Fruit fly (Drosophila melanogaster) whole organism, prepupa: ENCODE measurements around the gene CG10405.

Experiments
- Blimp-1 ChIP-seq: fragments of 200-800 bp; sonication (Bioruptor generic); optimal IDR thresholded peaks from 3 replicates; lab custom pipeline; 2017; ENCODE audit warnings: missing biosample characterization, missing genetic modification characterization, mild to moderate bottlenecking, moderate library complexity, missing genetic modification reagents
- CG10631 ChIP-seq: fragments of 200-800 bp; sonication (Bioruptor generic); optimal IDR thresholded peaks from 2 replicates; lab custom pipeline; 2016; ENCODE audit warnings: missing biosample characterization, missing genetic modification characterization
- CG11294 ChIP-seq: fragments of 200-800 bp; sonication (Bioruptor generic); IDR thresholded peaks from 2 replicates; pipeline ENCODE4 v1.3.6; 2022; ENCODE audit warnings: missing biosample characterization, missing genetic modification characterization
- CG11762 ChIP-seq: fragments of 200-800 bp; sonication (Bioruptor generic); optimal IDR thresholded peaks from 3 replicates; lab custom pipeline; 2016; ENCODE audit warnings: missing biosample characterization, missing genetic modification characterization; ENCODE audit not compliant: insufficient read depth
- CG11902 ChIP-seq: fragments of 200-800 bp; sonication (Bioruptor generic); optimal IDR thresholded peaks from 3 replicates; lab custom pipeline; 2016; ENCODE audit warnings: missing biosample characterization, missing genetic modification characterization
- CG15336 ChIP-seq: fragments of 200-800 bp; sonication (Bioruptor generic); IDR thresholded peaks from 2 replicates; pipeline ENCODE4 v1.3.6; 2022; ENCODE audit warnings: missing biosample characterization, missing genetic modification characterization
- CG1621 ChIP-seq: fragments of 200-800 bp; sonication (Bioruptor generic); optimal IDR thresholded peaks from 3 replicates; lab custom pipeline; 2018; ENCODE audit warnings: missing biosample characterization, mild to moderate bottlenecking, missing genetic modification characterization
- CG3032 ChIP-seq: fragments of 200-800 bp; optimal IDR thresholded peaks from 2 replicates; lab custom pipeline; 2019; ENCODE audit warnings: missing biosample characterization, mild to moderate bottlenecking, missing genetic modification characterization, moderate library complexity
- CG31627 ChIP-seq: fragments of 200-800 bp; sonication (Bioruptor generic); optimal IDR thresholded peaks from 3 replicates; lab custom pipeline; 2016; ENCODE audit warnings: missing biosample characterization, missing genetic modification characterization
- CG32006 ChIP-seq: fragments of 200-800 bp; sonication (Bioruptor generic); optimal IDR thresholded peaks from 3 replicates; lab custom pipeline; 2017; ENCODE audit warnings: missing biosample characterization, mild to moderate bottlenecking, missing genetic modification characterization
- CG4318 ChIP-seq: fragments of 200-800 bp; sonication (Bioruptor generic); optimal IDR thresholded peaks from 3 replicates; lab custom pipeline; 2017; ENCODE audit warnings: missing biosample characterization, mild to moderate bottlenecking, missing genetic modification characterization
- CG6163 ChIP-seq: fragments of 200-800 bp; sonication (Bioruptor generic); IDR thresholded peaks from 3 replicates; pipeline ENCODE4 v1.3.6; 2022; ENCODE audit warnings: missing biosample characterization, missing genetic modification characterization
- CG6276 ChIP-seq: fragments of 200-800 bp; sonication (Bioruptor generic); optimal IDR thresholded peaks from 2 replicates; lab custom pipeline; 2017; ENCODE audit warnings: missing biosample characterization, mild to moderate bottlenecking, missing genetic modification characterization
- CG6792 ChIP-seq: fragments of 200-800 bp; sonication (Bioruptor generic); optimal IDR thresholded peaks from 3 replicates; lab custom pipeline; 2016; ENCODE audit warnings: missing biosample characterization, missing genetic modification characterization
- CG6808 ChIP-seq: fragments of 200-800 bp; sonication (Bioruptor generic); optimal IDR thresholded peaks from 3 replicates; lab custom pipeline; 2017; ENCODE audit warnings: missing biosample characterization, missing genetic modification characterization, mild to moderate bottlenecking, moderate library complexity, missing genetic modification reagents
- CG6854 ChIP-seq: fragments of 200-800 bp; sonication (Bioruptor generic); optimal IDR thresholded peaks from 2 replicates; lab custom pipeline; 2017; ENCODE audit warnings: missing biosample characterization, mild to moderate bottlenecking, missing genetic modification characterization
- CG7368 ChIP-seq: fragments of 200-800 bp; sonication (Bioruptor generic); optimal IDR thresholded peaks from 3 replicates; lab custom pipeline; 2016; ENCODE audit warnings: missing biosample characterization, missing genetic modification characterization
- CG8119 ChIP-seq: fragments of 200-800 bp; sonication (Bioruptor generic); IDR thresholded peaks from 3 replicates; pipeline ENCODE4 v1.3.6; 2022; ENCODE audit warnings: missing biosample characterization, missing genetic modification characterization
- CG8319 ChIP-seq: fragments of 200-800 bp; sonication (Bioruptor generic); optimal IDR thresholded peaks from 3 replicates; lab custom pipeline; 2016; ENCODE audit warnings: missing biosample characterization, missing genetic modification characterization
- CG8632 ChIP-seq: fragments of 200-800 bp; sonication (Bioruptor generic); optimal IDR thresholded peaks from 3 replicates; lab custom pipeline; 2016; ENCODE audit warnings: missing biosample characterization, missing genetic modification characterization
- CG9139 ChIP-seq: fragments of 200-800 bp; sonication (Bioruptor generic); optimal IDR thresholded peaks from 3 replicates; lab custom pipeline; 2017; ENCODE audit warnings: missing biosample characterization, mild to moderate bottlenecking, missing genetic modification characterization
- Eip75B ChIP-seq: fragments of 200-800 bp; sonication (Bioruptor generic); optimal IDR thresholded peaks from 3 replicates; lab custom pipeline; 2016; ENCODE audit warnings: missing biosample characterization, missing genetic modification characterization
- Ets21C ChIP-seq: fragments of 200-800 bp; sonication (Bioruptor generic); optimal IDR thresholded peaks from 3 replicates; lab custom pipeline; 2016; ENCODE audit warnings: missing biosample characterization, missing genetic modification characterization
- Ets96B ChIP-seq: fragments of 200-800 bp; optimal IDR thresholded peaks from 2 replicates; lab custom pipeline; 2019; ENCODE audit warnings: missing biosample characterization, mild to moderate bottlenecking, missing genetic modification characterization, moderate library complexity
- Hr38 ChIP-seq: sonication (Bioruptor generic); optimal IDR thresholded peaks from 2 replicates; lab custom pipeline; 2016; ENCODE audit warnings: missing biosample characterization, missing genetic modification characterization
- Hr39 ChIP-seq: fragments of 200-800 bp; sonication (Bioruptor generic); optimal IDR thresholded peaks from 2 replicates; lab custom pipeline; 2016; ENCODE audit warnings: missing biosample characterization, missing genetic modification characterization
- Lpt ChIP-seq: fragments of 200-800 bp; sonication (Bioruptor generic); optimal IDR thresholded peaks from 3 replicates; lab custom pipeline; 2016; ENCODE audit warnings: missing biosample characterization, missing genetic modification characterization
- Met ChIP-seq: fragments of 200-800 bp; sonication (Bioruptor generic); optimal IDR thresholded peaks from 3 replicates; lab custom pipeline; 2016; ENCODE audit warnings: missing biosample characterization, missing genetic modification characterization
- OdsH ChIP-seq: fragments of 200-800 bp; sonication (Bioruptor generic); optimal IDR thresholded peaks from 3 replicates; lab custom pipeline; 2016; ENCODE audit warnings: missing biosample characterization, missing genetic modification characterization
- Smox ChIP-seq: fragments of 200-800 bp; sonication (Bioruptor generic); optimal IDR thresholded peaks from 3 replicates; lab custom pipeline; 2016; ENCODE audit warnings: missing biosample characterization, missing genetic modification characterization
- Sox102F ChIP-seq: fragments of 200-800 bp; sonication (Bioruptor generic); optimal IDR thresholded peaks from 2 replicates; lab custom pipeline; 2016; ENCODE audit warnings: missing biosample characterization, mild to moderate bottlenecking, missing genetic modification characterization
- Sox14 ChIP-seq: fragments of 200-800 bp; sonication (Bioruptor generic); optimal IDR thresholded peaks from 3 replicates; lab custom pipeline; 2016; ENCODE audit warnings: missing biosample characterization, missing genetic modification characterization
- Sox15 ChIP-seq: fragments of 200-800 bp; sonication (Bioruptor generic); optimal IDR thresholded peaks from 3 replicates; lab custom pipeline; 2016; ENCODE audit warnings: missing biosample characterization, missing genetic modification characterization
- acj6 ChIP-seq: fragments of 200-800 bp; sonication (Bioruptor generic); optimal IDR thresholded peaks from 3 replicates; lab custom pipeline; 2016; ENCODE audit warnings: missing biosample characterization, missing genetic modification characterization
- cyc ChIP-seq: fragments of 200-800 bp; sonication (Bioruptor generic); optimal IDR thresholded peaks from 3 replicates; lab custom pipeline; 2016; ENCODE audit warnings: missing biosample characterization, missing genetic modification characterization
- dac ChIP-seq: fragments of 200-800 bp; sonication (Bioruptor generic); optimal IDR thresholded peaks from 2 replicates; lab custom pipeline; 2017; ENCODE audit warnings: missing biosample characterization, mild to moderate bottlenecking, missing genetic modification characterization
- dsx ChIP-seq: fragments of 200-800 bp; optimal IDR thresholded peaks from 3 replicates; lab custom pipeline; 2019; ENCODE audit warnings: missing biosample characterization, mild to moderate bottlenecking, missing genetic modification characterization, moderate library complexity; ENCODE audit not compliant: poor library complexity, severe bottlenecking
- eg ChIP-seq: fragments of 200-800 bp; sonication (Bioruptor generic); IDR thresholded peaks from 3 replicates; pipeline ENCODE4 v1.3.6; 2022; ENCODE audit warnings: missing biosample characterization, missing genetic modification characterization
- esn ChIP-seq: fragments of 200-800 bp; sonication (Bioruptor generic); optimal IDR thresholded peaks from 2 replicates; lab custom pipeline; 2016; ENCODE audit warnings: missing biosample characterization, mild to moderate bottlenecking, missing genetic modification characterization, moderate library complexity
- fd59A ChIP-seq: fragments of 200-800 bp; sonication (Bioruptor generic); optimal IDR thresholded peaks from 2 replicates; lab custom pipeline; 2017; ENCODE audit warnings: missing biosample characterization, mild to moderate bottlenecking, missing genetic modification characterization, missing genetic modification reagents
- fkh ChIP-seq: fragments of 200-800 bp; sonication (Bioruptor generic); optimal IDR thresholded peaks from 3 replicates; lab custom pipeline; 2017; ENCODE audit warnings: missing biosample characterization, mild to moderate bottlenecking, missing genetic modification characterization, moderate library complexity
- lz ChIP-seq: fragments of 200-800 bp; sonication (Bioruptor generic); optimal IDR thresholded peaks from 3 replicates; lab custom pipeline; 2016; ENCODE audit warnings: missing biosample characterization, missing genetic modification characterization
- net ChIP-seq: fragments of 200-800 bp; sonication (Bioruptor generic); optimal IDR thresholded peaks from 3 replicates; lab custom pipeline; 2016; ENCODE audit warnings: missing biosample characterization, missing genetic modification characterization
- salr ChIP-seq, 2 experiments: fragments of 200-800 bp; sonication (Bioruptor generic); optimal IDR thresholded peaks; 3 replicates each; lab custom pipeline; 2016 to 2018; ENCODE audit warnings: missing biosample characterization in 2 of 2, missing genetic modification characterization in 2 of 2, mild to moderate bottlenecking in 1 of 2
- spab ChIP-seq: fragments of 200-800 bp; sonication (Bioruptor generic); optimal IDR thresholded peaks from 2 replicates; lab custom pipeline; 2017; ENCODE audit warnings: missing biosample characterization, mild to moderate bottlenecking, missing genetic modification characterization, missing genetic modification reagents
- ss ChIP-seq, 2 experiments: fragments of 200-800 bp; sonication (Bioruptor generic); optimal IDR thresholded peaks; 2 replicates in 1 of 2; 3 replicates in 1 of 2; lab custom pipeline; 2017 to 2018; ENCODE audit warnings: mild to moderate bottlenecking in 2 of 2, missing biosample characterization in 2 of 2, missing genetic modification characterization in 2 of 2, moderate library complexity in 1 of 2
- svp ChIP-seq: fragments of 200-800 bp; sonication (Bioruptor generic); peaks from one replicate; lab custom pipeline; 2016; ENCODE audit warnings: missing biosample characterization, missing genetic modification characterization
- topi ChIP-seq: fragments of 200-800 bp; sonication (Bioruptor generic); optimal IDR thresholded peaks from 3 replicates; lab custom pipeline; 2016; ENCODE audit warnings: missing biosample characterization, missing genetic modification characterization

CG10405 gene

dm6 chr3R:16496209-16496608 lies 41.9 kb downstream of the CG10405 start (continued):
- TF ChIP-seq CG11762 (GFP tag; lab: Kevin White, UChicago), result peak; percentile 42
- TF ChIP-seq lz (GFP tag; lab: Kevin White, UChicago), result peak; percentile 26
- peak in 1 of 2 experiments; percentile 81 for TF ChIP-seq salr (GFP tag; optimal IDR thresholded peaks at IDR 0.05; lab: Kevin White, UChicago)
- no peak for TF ChIP-seq CG11902 (GFP tag; lab: Kevin White, UChicago)
- TF ChIP-seq Sox102F (GFP tag; lab: Kevin White, UChicago), result no peak
- TF ChIP-seq CG6808 (GFP tag; lab: Kevin White, UChicago), result peak; percentile 45
- TF ChIP-seq CG6792 (GFP tag; lab: Kevin White, UChicago), result peak; percentile 40
- peak; percentile 77 for TF ChIP-seq eg (GFP tag; lab: Robert Waterston, UW)
- peak; percentile 81 for TF ChIP-seq Lpt (GFP tag; lab: Kevin White, UChicago)
- peak; percentile 24 for TF ChIP-seq spab

dm6 chr3R:16497379-16497778 lies 43.1 kb downstream of the CG10405 start:
- no peak for TF ChIP-seq Blimp-1
- peak in 1 of 2 experiments; percentile 3 for TF ChIP-seq ss (GFP tag; optimal IDR thresholded peaks at IDR 0.05; lab: Kevin White, UChicago)
- TF ChIP-seq dac (GFP tag; lab: Kevin White, UChicago), result peak; percentile 49
- TF ChIP-seq spab, result peak; percentile 31
- TF ChIP-seq svp, result peak; percentile 79
- TF ChIP-seq CG9139, result peak; percentile 11
- peak; percentile 77 for TF ChIP-seq lz (GFP tag; lab: Kevin White, UChicago)
- TF ChIP-seq fkh (GFP tag; lab: Kevin White, UChicago), result no peak
- peak; percentile 56 for TF ChIP-seq Smox
- peak; percentile 66 for TF ChIP-seq Eip75B (GFP tag; lab: Kevin White, UChicago)
- TF ChIP-seq cyc (GFP tag; lab: Kevin White, UChicago), result peak; percentile 78
- TF ChIP-seq dsx (GFP tag; lab: Kevin White, UChicago), result peak; percentile 39
- peak; percentile 76 for TF ChIP-seq CG15336
- TF ChIP-seq fd59A (GFP tag; lab: Kevin White, UChicago), result peak; percentile 30
- peak; percentile 58 for TF ChIP-seq CG6792 (GFP tag; lab: Kevin White, UChicago)
- peak; percentile 35 for TF ChIP-seq CG11902 (GFP tag; lab: Kevin White, UChicago)
- peak; percentile 76 for TF ChIP-seq CG3032 (tag; lab: Kevin White, UChicago)
- TF ChIP-seq topi (GFP tag; lab: Kevin White, UChicago), result peak; percentile 61
- peak; percentile 77 for TF ChIP-seq CG31627 (GFP tag; lab: Kevin White, UChicago)
- peak; percentile 19 for TF ChIP-seq Ets21C (GFP tag; lab: Kevin White, UChicago)
- peak; percentile 66 for TF ChIP-seq CG11294
- TF ChIP-seq CG6854 (GFP tag; lab: Kevin White, UChicago), result no peak
- peak; percentile 67 for TF ChIP-seq CG8632 (GFP tag; lab: Kevin White, UChicago)
- TF ChIP-seq CG6808 (GFP tag; lab: Kevin White, UChicago), result peak; percentile 20
- peak; percentile 72 for TF ChIP-seq CG32006 (GFP tag; lab: Kevin White, UChicago)
- TF ChIP-seq CG6276 (GFP tag; lab: Kevin White, UChicago), result peak; percentile 65
- peak; percentile 44 for TF ChIP-seq CG8319
- TF ChIP-seq acj6 (GFP tag; lab: Kevin White, UChicago), result peak; percentile 61
- TF ChIP-seq CG7368 (GFP tag; lab: Kevin White, UChicago), result peak; percentile 34
- peak; percentile 70 for TF ChIP-seq net
- peak; percentile 22 for TF ChIP-seq Sox15 (GFP tag; lab: Kevin White, UChicago)
- TF ChIP-seq Ets96B (tag; lab: Kevin White, UChicago), result peak; percentile 60
- peak; percentile 71 for TF ChIP-seq Hr39 (GFP tag; lab: Kevin White, UChicago)
- peak; percentile 74 for TF ChIP-seq OdsH
- peak in 1 of 2 experiments; percentile 41 for TF ChIP-seq salr (GFP tag; optimal IDR thresholded peaks at IDR 0.05; lab: Kevin White, UChicago)
- peak; percentile 60 for TF ChIP-seq CG1621 (tag; lab: Kevin White, UChicago)
- TF ChIP-seq Sox14 (GFP tag; lab: Kevin White, UChicago), result peak; percentile 59
- no peak for TF ChIP-seq Hr38 (GFP tag; lab: Kevin White, UChicago)
- peak; percentile 70 for TF ChIP-seq CG10631 (GFP tag; lab: Kevin White, UChicago)
- peak; percentile 77 for TF ChIP-seq Met
- peak; percentile 90 for TF ChIP-seq eg (GFP tag; lab: Robert Waterston, UW)
- peak; percentile 78 for TF ChIP-seq esn (GFP tag; lab: Kevin White, UChicago)
- TF ChIP-seq CG8119, result peak; percentile 74; the same call in 2 of the 3 replicates
- peak; percentile 87 for TF ChIP-seq CG6163 (GFP tag; lab: Robert Waterston, UW)
- TF ChIP-seq CG11762 (GFP tag; lab: Kevin White, UChicago), result peak; percentile 47
- TF ChIP-seq CG4318 (GFP tag; lab: Kevin White, UChicago), result peak; percentile 16
